Fruit fly (Drosophila melanogaster): Measurements from ENCODE around the gene mus201.

DNA sequence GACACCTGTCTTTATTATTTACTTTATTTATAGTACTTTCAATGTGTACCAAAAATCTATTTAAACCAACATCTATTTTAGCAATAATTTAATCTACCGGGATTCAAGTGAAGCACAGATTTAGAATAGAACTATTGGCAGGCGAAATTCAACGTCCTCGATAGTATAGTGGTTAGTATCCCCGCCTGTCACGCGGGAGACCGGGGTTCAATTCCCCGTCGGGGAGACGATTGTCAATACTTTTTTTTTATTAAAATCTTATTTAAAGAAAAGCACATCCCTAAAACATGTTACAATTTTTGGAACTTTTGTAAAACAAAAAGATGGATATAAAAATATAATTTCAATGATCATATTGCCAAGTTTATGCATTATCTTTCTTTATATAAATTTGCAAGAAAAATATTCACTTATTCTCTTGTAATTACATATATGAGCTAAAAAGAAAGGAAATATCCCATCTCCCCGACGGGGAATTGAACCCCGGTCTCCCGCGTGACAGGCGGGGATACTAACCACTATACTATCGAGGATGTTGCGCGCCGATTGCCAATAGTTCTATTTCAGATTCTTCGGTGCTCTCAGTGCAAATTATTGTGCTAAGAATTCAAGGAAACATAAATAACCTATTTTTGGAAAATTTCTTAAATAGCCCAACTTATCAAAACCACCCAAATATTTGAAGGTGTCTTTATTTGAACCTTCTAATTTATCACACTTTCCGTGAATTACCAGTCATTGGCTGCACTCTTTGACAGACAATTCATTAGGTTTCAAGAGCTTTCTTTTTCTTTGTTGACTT is 43.9 kb downstream of the mus201 start, which contains the start of gene CG43796:
- TF ChIP-seq kay (GFP tag; ENCODE audit: borderline replicate concordance) = no peak
- no peak for TF ChIP-seq ovo (GFP tag; optimal IDR thresholded peaks at IDR 0.05)
- no peak for TF ChIP-seq CG5204 (GFP tag; optimal IDR thresholded peaks at IDR 0.05)
- TF ChIP-seq CG33017 (tag; optimal IDR thresholded peaks at IDR 0.05) = no peak
